Worm (Caenorhabditis elegans) whole organism, L3 larva: ENCODE measurements around the gene T28F12.1.
"Not testable (repeated sequence)": the region's sequence is repeated elsewhere in the genome, so short reads cannot be mapped to it uniquely, and the experiment has no call there.

Experiments
- R02D3.7 ChIP-seq: fragments of 150-350 bp; optimal IDR thresholded peaks from 2 replicates; lab custom pipeline; 2014; ENCODE audit warnings: missing biosample characterization, missing genetic modification characterization
- aly-2 ChIP-seq: fragments of 150-350 bp; optimal IDR thresholded peaks from 2 replicates; lab custom pipeline; 2014; ENCODE audit warnings: missing biosample characterization, missing genetic modification characterization
- ama-1 ChIP-seq: fragments of 150-350 bp; optimal IDR thresholded peaks from 2 replicates; lab custom pipeline; 2018
- ceh-16 ChIP-seq: sonication (generic microtip); optimal IDR thresholded peaks from 2 replicates; lab custom pipeline; 2017; ENCODE audit warnings: missing biosample characterization, missing genetic modification characterization
- ceh-82 ChIP-seq: fragments of 150-350 bp; optimal IDR thresholded peaks from 2 replicates; lab custom pipeline; 2014; ENCODE audit warnings: missing biosample characterization, missing genetic modification characterization
- elt-3 ChIP-seq, 3 experiments: fragments of 150-350 bp in 1 of 3; sonication (generic microtip) in 2 of 3; optimal IDR thresholded peaks; 2 replicates in 2 of 3; 4 replicates in 1 of 3; lab custom pipeline; 2014 to 2017; ENCODE audit warnings: missing biosample characterization in 3 of 3, missing genetic modification characterization in 3 of 3
- fos-1 ChIP-seq: fragments of 150-350 bp; optimal IDR thresholded peaks from 2 replicates; lab custom pipeline; 2014; ENCODE audit warnings: missing biosample characterization, missing genetic modification characterization
- hmg-11 ChIP-seq: sonication (generic microtip); optimal IDR thresholded peaks from 2 replicates; lab custom pipeline; 2016; ENCODE audit warnings: missing genetic modification characterization, missing compliant biosample characterization
- mml-1 ChIP-seq: fragments of 150-350 bp; sonication (generic microtip); optimal IDR thresholded peaks from 3 replicates; lab custom pipeline; 2014; ENCODE audit warnings: missing biosample characterization, missing genetic modification characterization
- nhr-23 ChIP-seq: fragments of 150-350 bp; optimal IDR thresholded peaks from 2 replicates; lab custom pipeline; 2014; ENCODE audit warnings: missing biosample characterization, missing genetic modification reagents, missing genetic modification characterization
- nhr-67 ChIP-seq: fragments of 150-350 bp; optimal IDR thresholded peaks from 2 replicates; lab custom pipeline; 2014; ENCODE audit warnings: missing biosample characterization, missing genetic modification characterization
- nhr-76 ChIP-seq: fragments of 150-350 bp; sonication (generic microtip); optimal IDR thresholded peaks from 5 replicates; lab custom pipeline; 2014; ENCODE audit warnings: missing biosample characterization, missing genetic modification characterization

T28F12.1 gene

ce11 chrV:4559701-4560100 lies 46.9 kb downstream of the T28F12.1 start, which contains the start of gene Y61A9LA.7:
Gene Y61A9LA.7 (minus strand): TSS chrV:4559801.
- no peak for TF ChIP-seq ceh-82 (tag; lab: Kevin White, UChicago)
- no peak for TF ChIP-seq nhr-23 (tag; lab: Kevin White, UChicago)
- no peak for TF ChIP-seq hmg-11 (tag; lab: Kevin White, UChicago)
- TF ChIP-seq elt-3 (tag; optimal IDR thresholded peaks at IDR 0.05; lab: Kevin White, UChicago) = no peak

DNA sequence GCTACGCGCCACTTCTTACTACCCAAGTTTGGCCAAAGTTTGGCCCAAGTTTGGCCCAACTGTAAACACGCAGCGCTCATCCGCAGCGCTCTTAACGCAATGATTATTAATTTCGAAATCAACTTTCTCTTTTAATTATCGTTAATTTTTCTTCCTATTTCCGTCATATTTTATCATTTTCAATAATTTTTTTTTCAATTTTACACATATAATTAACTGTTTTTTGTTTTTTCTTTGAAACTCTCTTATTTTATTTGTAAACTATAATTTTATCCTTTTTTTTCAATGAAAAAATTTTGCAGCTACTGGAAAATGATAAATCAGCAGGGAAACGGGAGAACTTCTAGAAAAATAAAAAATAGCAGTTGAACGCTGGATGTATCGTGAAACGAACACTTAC lies 47.6 kb downstream of the T28F12.1 start, which contains the start of gene Y61A9LA.4:
Gene Y61A9LA.4, plus strand, starts transcription at position 301 of the 400 bp plus-strand sequence.
- TF ChIP-seq nhr-67 (tag; lab: Kevin White, UChicago); ama-1 (lab: Kevin White, UChicago); fos-1: not testable (repeated sequence)
- TF ChIP-seq, all 47 proteins: peak for 0; not testable (repeated sequence) for 47

- TF ChIP-seq mml-1 (tag; lab: Kevin White, UChicago) (no peak), ceh-16 (tag; lab: Kevin White, UChicago) (no peak), aly-2 (no peak), R02D3.7 (no peak), nhr-76 (tag; lab: Kevin White, UChicago) (no peak), hmg-11 (tag; lab: Kevin White, UChicago) (no peak), nhr-23 (tag; lab: Kevin White, UChicago) (no peak)
Measured at ce11 chrV:4562493-4562892, 49.7 kb downstream of the T28F12.1 start.
